Fruit fly (Drosophila melanogaster): ENCODE measurements around the gene Rab26.

The Rab26 gene

DNA sequence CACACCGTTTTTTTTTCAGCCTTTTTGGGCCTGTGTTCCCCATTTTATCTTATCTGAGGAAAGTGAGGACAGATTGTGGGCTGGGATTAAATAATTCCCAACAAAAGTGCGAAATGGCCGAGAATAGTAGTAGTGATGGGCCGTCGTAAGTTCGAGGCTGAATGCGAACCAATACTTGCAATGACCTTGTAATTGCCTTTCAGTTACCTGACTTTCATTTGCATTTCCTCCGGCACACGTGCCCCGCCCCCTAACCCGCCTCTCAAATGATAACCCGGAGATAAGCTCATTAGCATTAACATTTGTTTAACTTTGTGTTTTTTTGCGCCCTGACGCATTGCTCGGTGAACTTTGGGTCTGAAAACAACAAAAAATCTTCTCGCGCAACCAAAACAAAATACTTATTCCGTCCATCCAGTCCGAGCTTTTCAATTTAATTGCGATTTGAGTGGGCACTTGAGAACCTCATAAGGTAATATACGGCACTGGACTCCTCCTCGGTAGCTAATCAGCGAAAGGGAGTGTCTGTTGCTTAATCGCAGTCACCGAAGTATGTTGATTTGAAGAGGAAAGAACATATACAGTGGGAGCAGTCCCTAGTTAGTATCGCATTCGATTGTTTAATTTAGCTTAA lies 40.6 kb upstream of the Rab26 start:
- TF ChIP-seq Mnt (GFP tag; optimal IDR thresholded peaks at IDR 0.05), result peak; percentile 24
- TF ChIP-seq CG12768 (GFP tag; optimal IDR thresholded peaks at IDR 0.05), result peak; percentile 56
- peak; percentile 66 for TF ChIP-seq cic (GFP tag; optimal IDR thresholded peaks at IDR 0.05)
- TF ChIP-seq CG7045 (GFP tag; optimal IDR thresholded peaks at IDR 0.05), result no peak

DNA sequence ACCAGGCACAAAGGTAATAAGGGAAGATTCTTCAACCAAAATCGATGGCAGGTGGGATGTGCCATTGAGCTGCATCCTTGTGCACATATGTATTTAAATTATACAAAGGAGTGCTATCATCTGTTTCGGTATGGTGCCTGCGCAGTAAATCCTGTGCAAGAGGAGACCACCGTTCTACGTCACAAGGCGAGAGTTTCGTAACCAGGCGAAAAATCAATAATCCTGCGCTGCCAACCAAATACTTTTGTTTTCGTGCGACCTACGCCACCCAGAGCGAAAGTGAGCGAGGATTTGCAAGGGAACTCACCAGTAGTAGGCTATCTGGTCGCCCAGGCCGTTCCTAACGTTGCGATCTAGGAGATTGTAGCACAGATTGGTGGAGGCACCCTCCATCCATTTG lies 39.4 kb upstream of the Rab26 start:
- TF ChIP-seq CG5204 (GFP tag; optimal IDR thresholded peaks at IDR 0.05) (no peak), CG7101 (tag; optimal IDR thresholded peaks at IDR 0.05) (no peak), CG7045 (GFP tag; optimal IDR thresholded peaks at IDR 0.05) (no peak), CG14711 (tag; optimal IDR thresholded peaks at IDR 0.05) (no peak), toe (GFP tag; optimal IDR thresholded peaks at IDR 0.05) (no peak), tj (GFP tag; optimal IDR thresholded peaks at IDR 0.05) (no peak), kay (GFP tag; ENCODE audit: borderline replicate concordance) (no peak), CG11617 (GFP tag; optimal IDR thresholded peaks at IDR 0.05) (no peak), cnc (optimal IDR thresholded peaks at IDR 0.05) (no peak), bab1 (GFP tag; optimal IDR thresholded peaks at IDR 0.05) (no peak), pad (GFP tag; optimal IDR thresholded peaks at IDR 0.05) (no peak), cic (GFP tag; optimal IDR thresholded peaks at IDR 0.05) (no peak), Mnt (GFP tag; optimal IDR thresholded peaks at IDR 0.05) (no peak), Clk (GFP tag; optimal IDR thresholded peaks at IDR 0.05) (no peak)

- TF ChIP-seq cic (GFP tag; optimal IDR thresholded peaks at IDR 0.05) (peak; percentile 87), Mnt (GFP tag; optimal IDR thresholded peaks at IDR 0.05) (peak; percentile 66), bab1 (GFP tag; optimal IDR thresholded peaks at IDR 0.05) (peak; percentile 66), CG1620 (GFP tag; optimal IDR thresholded peaks at IDR 0.05) (peak; percentile 18), Crg-1 (GFP tag; optimal IDR thresholded peaks at IDR 0.05) (peak; percentile 74), Hr96 (GFP tag; optimal IDR thresholded peaks at IDR 0.05) (peak; percentile 45), CG12768 (GFP tag; optimal IDR thresholded peaks at IDR 0.05) (peak; percentile 81), CG11617 (GFP tag; optimal IDR thresholded peaks at IDR 0.05) (peak; percentile 58), toe (GFP tag; optimal IDR thresholded peaks at IDR 0.05) (no peak), CG7045 (GFP tag; optimal IDR thresholded peaks at IDR 0.05) (peak; percentile 64), CG33017 (tag; optimal IDR thresholded peaks at IDR 0.05) (peak; percentile 84), ovo (GFP tag; optimal IDR thresholded peaks at IDR 0.05) (no peak), tj (GFP tag; optimal IDR thresholded peaks at IDR 0.05) (peak; percentile 8), CG5204 (GFP tag; optimal IDR thresholded peaks at IDR 0.05) (no peak), CG14711 (tag; optimal IDR thresholded peaks at IDR 0.05) (peak; percentile 51), cnc (optimal IDR thresholded peaks at IDR 0.05) (no peak), pad (GFP tag; optimal IDR thresholded peaks at IDR 0.05) (peak; percentile 51), CG7101 (tag; optimal IDR thresholded peaks at IDR 0.05) (peak; percentile 72), Clk (GFP tag; optimal IDR thresholded peaks at IDR 0.05) (no peak), kay (GFP tag; ENCODE audit: borderline replicate concordance) (peak; percentile 96)
Measured at dm6 chr3L:21279876-21280566, 38.6 kb upstream of the Rab26 start, which contains the start of gene AcCoAS. AcCoAS (minus strand) TSS chr3L:21280243.

DNA sequence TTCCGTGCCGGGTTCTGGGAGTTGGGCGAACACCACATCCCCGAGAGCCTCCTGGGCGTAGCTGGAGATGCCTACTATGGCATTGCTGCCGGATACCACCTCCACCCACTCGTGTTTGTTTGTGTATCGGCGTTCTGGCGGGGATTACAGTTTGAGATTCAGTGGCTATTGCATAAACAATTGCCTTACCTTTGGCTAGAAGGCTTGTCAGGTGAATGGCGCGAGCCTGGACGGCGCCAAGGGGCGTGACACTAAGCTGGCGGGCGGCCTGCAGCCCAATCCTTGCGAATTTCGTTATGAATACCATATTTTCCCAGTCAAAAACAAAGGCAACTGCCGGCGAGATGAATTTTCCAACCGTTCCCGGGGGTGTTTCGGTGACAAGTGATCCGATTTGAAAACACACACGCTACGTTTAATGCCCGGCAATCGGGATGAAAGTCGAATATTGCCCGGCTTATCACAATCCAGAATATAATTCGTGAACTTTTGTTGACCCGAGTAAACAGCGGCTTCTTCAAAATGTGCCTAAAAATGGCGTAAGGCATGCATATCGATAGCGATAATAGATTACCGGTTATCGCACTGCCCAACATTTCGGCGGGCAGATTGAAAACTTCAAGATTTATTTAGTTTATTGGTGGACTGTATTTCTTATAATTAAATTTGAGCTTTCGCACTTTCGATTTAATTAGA lies 37.4 kb upstream of the Rab26 start, which contains the start of gene ppl:
Gene ppl (minus strand): TSS at position 511 of the 696 bp plus-strand sequence.
- no peak for TF ChIP-seq CG1620 (GFP tag; optimal IDR thresholded peaks at IDR 0.05)
- TF ChIP-seq Hr96 (GFP tag; optimal IDR thresholded peaks at IDR 0.05), result no peak
- peak; percentile 29 for TF ChIP-seq CG7101 (tag; optimal IDR thresholded peaks at IDR 0.05)
- TF ChIP-seq CG11617 (GFP tag; optimal IDR thresholded peaks at IDR 0.05), result no peak
- TF ChIP-seq ovo (GFP tag; optimal IDR thresholded peaks at IDR 0.05), result no peak
- TF ChIP-seq cic (GFP tag; optimal IDR thresholded peaks at IDR 0.05), result peak; percentile 53
- TF ChIP-seq Clk (GFP tag; optimal IDR thresholded peaks at IDR 0.05), result no peak
- TF ChIP-seq cnc (optimal IDR thresholded peaks at IDR 0.05), result no peak
- TF ChIP-seq CG12768 (GFP tag; optimal IDR thresholded peaks at IDR 0.05), result no peak
- TF ChIP-seq CG33017 (tag; optimal IDR thresholded peaks at IDR 0.05), result no peak
- no peak for TF ChIP-seq CG14711 (tag; optimal IDR thresholded peaks at IDR 0.05)
- TF ChIP-seq tj (GFP tag; optimal IDR thresholded peaks at IDR 0.05), result no peak
- peak; percentile 37 for TF ChIP-seq Mnt (GFP tag; optimal IDR thresholded peaks at IDR 0.05)

- TF ChIP-seq Clk (GFP tag; optimal IDR thresholded peaks at IDR 0.05) (no peak), Hr96 (GFP tag; optimal IDR thresholded peaks at IDR 0.05) (no peak), CG12768 (GFP tag; optimal IDR thresholded peaks at IDR 0.05) (no peak), bab1 (GFP tag; optimal IDR thresholded peaks at IDR 0.05) (no peak), kay (GFP tag; ENCODE audit: borderline replicate concordance) (no peak), cic (GFP tag; optimal IDR thresholded peaks at IDR 0.05) (no peak), pad (GFP tag; optimal IDR thresholded peaks at IDR 0.05) (no peak), Mnt (GFP tag; optimal IDR thresholded peaks at IDR 0.05) (no peak), CG14711 (tag; optimal IDR thresholded peaks at IDR 0.05) (no peak)
Measured at dm6 chr3L:21281706-21282105, 36.9 kb upstream of the Rab26 start.

DNA sequence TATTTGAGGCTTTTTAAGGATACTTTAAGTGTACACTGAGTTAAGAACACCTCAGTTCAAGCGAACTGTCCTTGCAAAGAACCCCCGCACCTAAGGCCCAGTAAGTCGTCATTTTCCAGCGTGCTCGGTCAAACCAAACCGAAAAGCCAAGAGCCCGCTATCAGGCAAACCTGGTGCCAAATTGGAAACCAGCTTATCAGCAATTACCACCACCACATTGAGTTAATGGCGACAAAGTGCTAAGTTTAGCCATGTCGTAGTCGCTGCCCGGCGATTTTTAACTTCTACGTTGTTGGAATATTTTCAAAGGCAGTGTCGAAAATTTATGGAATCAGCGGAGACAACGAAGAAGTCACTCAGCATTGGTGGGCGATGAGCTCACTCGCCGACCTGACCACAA lies 35.8 kb upstream of the Rab26 start:
- TF ChIP-seq CG14711 (tag; optimal IDR thresholded peaks at IDR 0.05), result no peak
- TF ChIP-seq cnc (optimal IDR thresholded peaks at IDR 0.05), result no peak
- no peak for TF ChIP-seq CG1620 (GFP tag; optimal IDR thresholded peaks at IDR 0.05)

Data from whole organism, adult.